Worm (Caenorhabditis elegans): ENCODE measurements around the gene ndx-9.

ce11 chrIV:10970333-10970732, 41.5 kb downstream of the ndx-9 start:
- no peak for TF ChIP-seq F23B12.7 (tag; optimal IDR thresholded peaks at IDR 0.05; ENCODE audit: insufficient read depth)
- no peak for TF ChIP-seq lir-1 (GFP tag; conservative IDR thresholded peaks at IDR 0.05)
